Worm (Caenorhabditis elegans): ENCODE results near the gene zag-1.

- TF ChIP-seq ama-1 (optimal IDR thresholded peaks at IDR 0.05), result no peak
- TF ChIP-seq F13C5.2 (tag; optimal IDR thresholded peaks at IDR 0.05), result no peak
- no peak for TF ChIP-seq aly-1 (tag; optimal IDR thresholded peaks at IDR 0.05)
- TF ChIP-seq ceh-36 (tag; optimal IDR thresholded peaks at IDR 0.05), result no peak
- no peak for TF ChIP-seq tra-4 (tag; optimal IDR thresholded peaks at IDR 0.05)
Observed at ce11 chrIV:3832040-3832439, 23.6 kb upstream of the zag-1 start.

Data from whole organism, early embryonic.